Fruit fly (Drosophila melanogaster) whole organism, embryonic: ENCODE data around the gene atl.

Experiments used
- ATbp ChIP-seq: fragments of 200-800 bp; sonication (Bioruptor generic); optimal IDR thresholded peaks from 2 replicates; lab custom pipeline; 2017; ENCODE audit warnings: missing biosample characterization, mild to moderate bottlenecking, missing genetic modification characterization, missing genetic modification reagents
- Aef1 ChIP-seq: fragments of 200-800 bp; sonication (Bioruptor generic); IDR thresholded peaks from 3 replicates; pipeline ENCODE4 v1.3.6; 2022; ENCODE audit warnings: missing biosample characterization, missing genetic modification characterization
- CG11247 ChIP-seq: fragments of 200-800 bp; sonication (Bioruptor generic); IDR thresholded peaks from 2 replicates; pipeline ENCODE4 v1.3.6; 2022; ENCODE audit warnings: missing biosample characterization, missing genetic modification characterization
- CG13775 ChIP-seq: fragments of 200-800 bp; sonication (Bioruptor generic); optimal IDR thresholded peaks from 3 replicates; lab custom pipeline; 2017; ENCODE audit warnings: missing biosample characterization, mild to moderate bottlenecking, missing genetic modification characterization
- CG14860 ChIP-seq: fragments of 200-800 bp; sonication (Bioruptor generic); IDR thresholded peaks from 3 replicates; pipeline ENCODE4 v1.3.6; 2022; ENCODE audit warnings: missing biosample characterization, missing genetic modification characterization; ENCODE audit not compliant: partially characterized antibody
- CG17359 ChIP-seq: fragments of 200-800 bp; sonication (Bioruptor generic); optimal IDR thresholded peaks from 3 replicates; lab custom pipeline; 2018; ENCODE audit warnings: missing biosample characterization, mild to moderate bottlenecking, missing genetic modification characterization, moderate library complexity
- CG2116 ChIP-seq: fragments of 200-800 bp; sonication (Bioruptor generic); optimal IDR thresholded peaks from 3 replicates; lab custom pipeline; 2018; ENCODE audit warnings: missing biosample characterization, mild to moderate bottlenecking, missing genetic modification characterization
- CG3065 ChIP-seq: fragments of 200-800 bp; sonication (Bioruptor generic); optimal IDR thresholded peaks from 2 replicates; lab custom pipeline; 2016; ENCODE audit warnings: missing biosample characterization, missing genetic modification characterization
- CG31388 ChIP-seq: fragments of 200-800 bp; sonication (Bioruptor generic); optimal IDR thresholded peaks from 2 replicates; lab custom pipeline; 2016; ENCODE audit warnings: missing biosample characterization, missing genetic modification characterization
- CG31441 ChIP-seq: fragments of 200-800 bp; sonication (Bioruptor generic); IDR thresholded peaks from 2 replicates; pipeline ENCODE4 v1.3.6; 2022; ENCODE audit warnings: missing biosample characterization, missing genetic modification characterization
- CG34422 ChIP-seq: fragments of 200-800 bp; sonication (Bioruptor generic); IDR thresholded peaks from 3 replicates; pipeline ENCODE4 v1.3.6; 2022; ENCODE audit warnings: missing biosample characterization, missing genetic modification characterization
- CG42726 ChIP-seq: fragments of 200-800 bp; sonication (Bioruptor generic); IDR thresholded peaks from 2 replicates; pipeline ENCODE4 v1.3.6; 2022; ENCODE audit warnings: missing biosample characterization, missing genetic modification characterization; ENCODE audit not compliant: partially characterized antibody
- CG6813 ChIP-seq: fragments of 200-800 bp; sonication (Bioruptor generic); optimal IDR thresholded peaks from 2 replicates; lab custom pipeline; 2017; ENCODE audit warnings: missing biosample characterization, missing genetic modification characterization, mild to moderate bottlenecking, moderate library complexity, missing genetic modification reagents
- CG6854 ChIP-seq: fragments of 200-800 bp; sonication (Bioruptor generic); optimal IDR thresholded peaks from 3 replicates; lab custom pipeline; 2017; ENCODE audit warnings: missing biosample characterization, mild to moderate bottlenecking, missing genetic modification characterization
- CG8924 ChIP-seq: fragments of 200-800 bp; optimal IDR thresholded peaks from 3 replicates; lab custom pipeline; 2019; ENCODE audit warnings: missing biosample characterization, mild to moderate bottlenecking, missing genetic modification characterization, moderate library complexity
- Chrac-16 ChIP-seq: fragments of 200-800 bp; sonication (Bioruptor generic); optimal IDR thresholded peaks from 3 replicates; lab custom pipeline; 2016; ENCODE audit warnings: missing biosample characterization, missing genetic modification characterization
- D ChIP-seq, 2 experiments: fragments of 200-800 bp in 1 of 2; fragments of >200 bp in 1 of 2; sonication (Bioruptor generic) in 1 of 2; optimal IDR thresholded peaks; 2 replicates in 1 of 2; 3 replicates in 1 of 2; lab custom pipeline; 2017; ENCODE audit warnings: mild to moderate bottlenecking in 1 of 2, missing biosample characterization in 1 of 2, missing genetic modification characterization in 1 of 2, missing genetic modification reagents in 1 of 2
- D19B ChIP-seq: fragments of 200-800 bp; sonication (Bioruptor generic); optimal IDR thresholded peaks from 2 replicates; lab custom pipeline; 2017; ENCODE audit warnings: missing biosample characterization, mild to moderate bottlenecking, missing genetic modification characterization
- Deaf1 ChIP-seq: fragments of 200-800 bp; optimal IDR thresholded peaks from 3 replicates; lab custom pipeline; 2019; ENCODE audit warnings: missing biosample characterization, mild to moderate bottlenecking, missing genetic modification characterization, moderate library complexity
- Dek ChIP-seq: fragments of 200-800 bp; sonication (Bioruptor generic); optimal IDR thresholded peaks from 3 replicates; lab custom pipeline; 2019; ENCODE audit warnings: missing biosample characterization, mild to moderate bottlenecking, missing genetic modification characterization, moderate library complexity
- GATAe ChIP-seq: fragments of 200-800 bp; sonication (Bioruptor generic); conservative IDR thresholded peaks from 2 replicates; pipeline ENCODE4 v1.3.6; 2022; ENCODE audit warnings: missing biosample characterization, missing genetic modification characterization
- HLH3B ChIP-seq: fragments of 200-800 bp; sonication (Bioruptor generic); IDR thresholded peaks from 2 replicates; pipeline ENCODE4 v1.3.6; 2022; ENCODE audit warnings: missing biosample characterization, missing genetic modification characterization
- Hmr ChIP-seq: fragments of 200-800 bp; sonication (Bioruptor generic); optimal IDR thresholded peaks from 3 replicates; lab custom pipeline; 2017; ENCODE audit warnings: mild to moderate bottlenecking, missing biosample characterization, missing genetic modification reagents, missing genetic modification characterization
- Med ChIP-seq: fragments of 200-800 bp; sonication (Bioruptor generic); peaks from one replicate; lab custom pipeline; 2016; ENCODE audit warnings: missing biosample characterization, missing genetic modification characterization, mild to moderate bottlenecking, inconsistent platforms, moderate library complexity
- Opbp ChIP-seq: fragments of 200-800 bp; sonication (Bioruptor generic); IDR thresholded peaks from 3 replicates; pipeline ENCODE4 v1.3.6; 2022; ENCODE audit warnings: missing biosample characterization, missing genetic modification characterization; ENCODE audit not compliant: partially characterized antibody
- Spps ChIP-seq: fragments of 200-800 bp; sonication (Bioruptor generic); optimal IDR thresholded peaks from 2 replicates; lab custom pipeline; 2018; ENCODE audit warnings: missing biosample characterization, mild to moderate bottlenecking, missing genetic modification characterization
- al ChIP-seq: fragments of 200-800 bp; sonication (Bioruptor generic); IDR thresholded peaks from 2 replicates; pipeline ENCODE4 v1.3.6; 2022; ENCODE audit warnings: missing biosample characterization, missing genetic modification characterization
- caup ChIP-seq: fragments of 200-800 bp; sonication (Bioruptor generic); optimal IDR thresholded peaks from 3 replicates; lab custom pipeline; 2017; ENCODE audit warnings: missing biosample characterization, mild to moderate bottlenecking, missing genetic modification characterization, moderate library complexity; ENCODE audit not compliant: severe bottlenecking
- disco-r ChIP-seq: fragments of 200-800 bp; sonication (Bioruptor generic); optimal IDR thresholded peaks from 2 replicates; lab custom pipeline; 2016; ENCODE audit warnings: missing biosample characterization, missing genetic modification characterization
- emc ChIP-seq: fragments of 200-800 bp; sonication (Bioruptor generic); optimal IDR thresholded peaks from 2 replicates; lab custom pipeline; 2016; ENCODE audit warnings: missing biosample characterization, missing genetic modification characterization
- eyg ChIP-seq: fragments of 200-800 bp; sonication (Bioruptor generic); optimal IDR thresholded peaks from 3 replicates; lab custom pipeline; 2016; ENCODE audit warnings: missing biosample characterization, missing genetic modification characterization
- fd102C ChIP-seq: fragments of 200-800 bp; sonication (Bioruptor generic); optimal IDR thresholded peaks from 2 replicates; lab custom pipeline; 2018; ENCODE audit warnings: missing biosample characterization, mild to moderate bottlenecking, missing genetic modification characterization, moderate library complexity
- gro ChIP-seq: fragments of 200-800 bp; sonication (Bioruptor generic); optimal IDR thresholded peaks from 2 replicates; lab custom pipeline; 2016; ENCODE audit warnings: missing biosample characterization, missing genetic modification characterization
- h ChIP-seq: fragments of >200 bp; optimal IDR thresholded peaks from 2 replicates; lab custom pipeline; 2017
- ham ChIP-seq: fragments of 200-800 bp; sonication (Bioruptor generic); IDR thresholded peaks from 2 replicates; pipeline ENCODE4 v1.3.6; 2022; ENCODE audit warnings: missing biosample characterization, missing genetic modification characterization
- jigr1 ChIP-seq: fragments of 200-800 bp; sonication (Bioruptor generic); IDR thresholded peaks from 3 replicates; pipeline ENCODE4 v1.3.6; 2022; ENCODE audit warnings: missing biosample characterization, missing genetic modification characterization
- kay ChIP-seq: fragments of 200-800 bp; sonication (Bioruptor generic); optimal IDR thresholded peaks from 2 replicates; lab custom pipeline; 2016; ENCODE audit warnings: missing biosample characterization, missing genetic modification characterization
- lilli ChIP-seq: fragments of 200-800 bp; sonication (Bioruptor generic); optimal IDR thresholded peaks from 3 replicates; lab custom pipeline; 2016; ENCODE audit warnings: missing biosample characterization, missing genetic modification characterization
- nerfin-1 ChIP-seq: fragments of 200-800 bp; sonication (Bioruptor generic); optimal IDR thresholded peaks from 3 replicates; lab custom pipeline; 2019; ENCODE audit warnings: missing biosample characterization, mild to moderate bottlenecking, missing genetic modification characterization, moderate library complexity
- nerfin-2 ChIP-seq: fragments of 200-800 bp; sonication (Bioruptor generic); IDR thresholded peaks from 2 replicates; pipeline ENCODE4 v1.3.6; 2022; ENCODE audit warnings: missing biosample characterization, missing genetic modification characterization; ENCODE audit not compliant: partially characterized antibody
- pum ChIP-seq: fragments of 200-800 bp; sonication (Bioruptor generic); optimal IDR thresholded peaks from 2 replicates; lab custom pipeline; 2016; ENCODE audit warnings: missing biosample characterization, missing genetic modification characterization
- ranshi ChIP-seq: fragments of 200-800 bp; sonication (Bioruptor generic); IDR thresholded peaks from 2 replicates; pipeline ENCODE4 v1.3.6; 2022; ENCODE audit warnings: missing biosample characterization, missing genetic modification characterization
- sens-2 ChIP-seq: fragments of 200-800 bp; sonication (Bioruptor generic); IDR thresholded peaks from 2 replicates; pipeline ENCODE4 v1.3.6; 2022; ENCODE audit warnings: missing biosample characterization, missing genetic modification characterization
- shn ChIP-seq: fragments of 200-800 bp; sonication (Bioruptor generic); optimal IDR thresholded peaks from 3 replicates; lab custom pipeline; 2016; ENCODE audit warnings: missing biosample characterization, missing genetic modification characterization
- sr ChIP-seq: fragments of 200-800 bp; sonication (Bioruptor generic); IDR thresholded peaks from 3 replicates; pipeline ENCODE4 v1.3.6; 2022; ENCODE audit warnings: missing biosample characterization, missing genetic modification characterization
- stwl ChIP-seq: fragments of 200-800 bp; sonication (Bioruptor generic); optimal IDR thresholded peaks from 3 replicates; lab custom pipeline; 2018; ENCODE audit warnings: missing biosample characterization, mild to moderate bottlenecking, missing genetic modification characterization, moderate library complexity
- tna ChIP-seq: fragments of 200-800 bp; sonication (Bioruptor generic); IDR thresholded peaks from 2 replicates; pipeline ENCODE4 v1.3.6; 2022; ENCODE audit warnings: missing biosample characterization, missing genetic modification characterization; ENCODE audit not compliant: partially characterized antibody
- twi ChIP-seq: fragments of 200-800 bp; optimal IDR thresholded peaks from 2 replicates; lab custom pipeline; 2019; ENCODE audit warnings: missing biosample characterization, mild to moderate bottlenecking, missing genetic modification characterization, moderate library complexity
- unpg ChIP-seq: fragments of 200-800 bp; sonication (Bioruptor generic); optimal IDR thresholded peaks from 3 replicates; lab custom pipeline; 2018; ENCODE audit warnings: missing biosample characterization, mild to moderate bottlenecking, missing genetic modification characterization, moderate library complexity
- wdn ChIP-seq: fragments of 200-800 bp; sonication (Bioruptor generic); IDR thresholded peaks from 2 replicates; pipeline ENCODE4 v1.3.6; 2022; ENCODE audit warnings: missing biosample characterization, missing genetic modification characterization

Gene atl

dm6 chr3R:24661679-24662411, 36.4 kb downstream of the atl start, which contains the start of gene Ppox (continued):
- TF ChIP-seq ham (GFP tag; lab: Robert Waterston, UW) (no peak), fd102C (GFP tag; lab: Kevin White, UChicago) (no peak), CG42726 (GFP tag; lab: Robert Waterston, UW) (peak; percentile 93), al (GFP tag; lab: Robert Waterston, UW) (no peak), CG31388 (no peak), nerfin-2 (GFP tag; lab: Robert Waterston, UW) (peak; percentile 92), CG31441 (GFP tag; lab: Robert Waterston, UW) (no peak), CG2116 (GFP tag; lab: Kevin White, UChicago) (peak; percentile 25), ranshi (no peak), eyg (GFP tag; lab: Kevin White, UChicago) (no peak), Deaf1 (tag; lab: Kevin White, UChicago) (no peak), GATAe (GFP tag; lab: Robert Waterston, UW) (no peak), emc (GFP tag; lab: Kevin White, UChicago) (no peak), nerfin-1 (no peak), D (optimal IDR thresholded peaks at IDR 0.05; lab: Kevin White, UChicago) (no peak), D (GFP tag; optimal IDR thresholded peaks at IDR 0.05; lab: Kevin White, UChicago) (no peak), Spps (no peak), unpg (GFP tag; lab: Kevin White, UChicago) (no peak), lilli (GFP tag; lab: Kevin White, UChicago) (no peak), pum (GFP tag; lab: Kevin White, UChicago) (no peak), CG13775 (no peak), kay (GFP tag; lab: Kevin White, UChicago) (no peak), sens-2 (no peak), CG3065 (no peak), wdn (GFP tag; lab: Robert Waterston, UW) (no peak), CG6854 (GFP tag; lab: Kevin White, UChicago) (no peak), stwl (no peak), CG34422 (GFP tag; lab: Robert Waterston, UW) (peak; percentile 31; the same call in 1 of the 3 replicates), sr (GFP tag; lab: Robert Waterston, UW) (no peak), shn (GFP tag; lab: Kevin White, UChicago) (no peak), gro (no peak), twi (tag; lab: Kevin White, UChicago) (no peak), CG17359 (tag; lab: Kevin White, UChicago) (no peak), Hmr (GFP tag; lab: Kevin White, UChicago) (no peak), jigr1 (GFP tag; lab: Robert Waterston, UW) (no peak), Aef1 (GFP tag; lab: Robert Waterston, UW) (no peak), D19B (no peak), CG6813 (GFP tag; lab: Kevin White, UChicago) (no peak), h (lab: Kevin White, UChicago) (no peak), Chrac-16 (GFP tag; lab: Kevin White, UChicago) (no peak), Med (GFP tag; lab: Kevin White, UChicago) (peak; percentile 32), ATbp (GFP tag; lab: Kevin White, UChicago) (no peak), disco-r (GFP tag; lab: Kevin White, UChicago) (no peak), Dek (tag; lab: Kevin White, UChicago) (peak; percentile 14), caup (GFP tag; lab: Kevin White, UChicago) (no peak), CG14860 (GFP tag; lab: Robert Waterston, UW) (peak; percentile 83), CG11247 (GFP tag; lab: Robert Waterston, UW) (no peak), Opbp (GFP tag; lab: Robert Waterston, UW) (peak; percentile 89), CG8924 (tag; lab: Kevin White, UChicago) (no peak), HLH3B (GFP tag; lab: Robert Waterston, UW) (no peak), tna (GFP tag; lab: Robert Waterston, UW) (peak; percentile 88)
